Fruit fly (Drosophila melanogaster) whole organism, wandering third instar larva: ENCODE data around the gene CG17764.

Source experiments
- Abd-B ChIP-seq: fragments of >200 bp; optimal IDR thresholded peaks from 2 replicates; lab custom pipeline; 2017; ENCODE audit warnings: missing biosample characterization, missing genetic modification characterization
- CG9705 ChIP-seq: fragments of 200-800 bp; sonication (Bioruptor generic); optimal IDR thresholded peaks from 2 replicates; lab custom pipeline; 2018; ENCODE audit warnings: missing biosample characterization, mild to moderate bottlenecking, missing genetic modification characterization
- OdsH ChIP-seq: fragments of 200-800 bp; sonication (Bioruptor generic); optimal IDR thresholded peaks from 2 replicates; lab custom pipeline; 2016; ENCODE audit warnings: missing biosample characterization, mild to moderate bottlenecking, missing genetic modification characterization
- Rel ChIP-seq, 2 experiments: fragments of 200-800 bp; sonication (Bioruptor generic) in 1 of 2; optimal IDR thresholded peaks; 2 replicates in 1 of 2; 3 replicates in 1 of 2; lab custom pipeline; 2016 to 2019; ENCODE audit warnings: mild to moderate bottlenecking in 2 of 2, missing biosample characterization in 2 of 2, missing genetic modification characterization in 2 of 2, moderate library complexity in 1 of 2
- br ChIP-seq: fragments of 200-800 bp; sonication (Bioruptor generic); optimal IDR thresholded peaks from 2 replicates; lab custom pipeline; 2016; ENCODE audit warnings: missing biosample characterization, missing genetic modification characterization
- dsf ChIP-seq: sonication (Bioruptor generic); optimal IDR thresholded peaks from 2 replicates; lab custom pipeline; 2016; ENCODE audit warnings: missing biosample characterization, missing genetic modification characterization, borderline replicate concordance
- foxo ChIP-seq, 2 experiments: fragments of 200-800 bp; sonication (Bioruptor generic); optimal IDR thresholded peaks; 2 replicates in 1 of 2; 3 replicates in 1 of 2; lab custom pipeline; 2016 to 2017; ENCODE audit warnings: missing biosample characterization in 2 of 2, missing genetic modification characterization in 2 of 2
- lola ChIP-seq: fragments of >200 bp; optimal IDR thresholded peaks from 2 replicates; lab custom pipeline; 2017; ENCODE audit warnings: missing biosample characterization, missing genetic modification characterization
- pan ChIP-seq: fragments of >200 bp; optimal IDR thresholded peaks from 2 replicates; lab custom pipeline; 2017
- psq ChIP-seq: fragments of 200-800 bp; sonication (Bioruptor generic); optimal IDR thresholded peaks from 3 replicates; lab custom pipeline; 2017; ENCODE audit warnings: missing biosample characterization, mild to moderate bottlenecking, missing genetic modification characterization, moderate library complexity
- usp ChIP-seq: fragments of >200 bp; optimal IDR thresholded peaks from 2 replicates; lab custom pipeline; 2017; ENCODE audit warnings: missing biosample characterization, missing genetic modification characterization
- woc ChIP-seq: sonication (Bioruptor generic); optimal IDR thresholded peaks from 2 replicates; lab custom pipeline; 2016; ENCODE audit warnings: missing biosample characterization, mild to moderate bottlenecking, missing genetic modification characterization

- TF ChIP-seq lola (GFP tag; lab: Kevin White, UChicago) = no peak
- TF ChIP-seq Rel (GFP tag; optimal IDR thresholded peaks at IDR 0.05; lab: Kevin White, UChicago) = no peak
- no peak for TF ChIP-seq Rel (tag; optimal IDR thresholded peaks at IDR 0.05; lab: Kevin White, UChicago)
- TF ChIP-seq usp (GFP tag; lab: Kevin White, UChicago) = no peak
- peak in 1 of 2 experiments; percentile 15 for TF ChIP-seq foxo (GFP tag; optimal IDR thresholded peaks at IDR 0.05; lab: Kevin White, UChicago)
- TF ChIP-seq psq (GFP tag; lab: Kevin White, UChicago) = no peak
- TF ChIP-seq pan (lab: Kevin White, UChicago) = no peak
- no peak for TF ChIP-seq OdsH (GFP tag; lab: Kevin White, UChicago)
- TF ChIP-seq Abd-B (GFP tag; lab: Kevin White, UChicago) = no peak
- no peak for TF ChIP-seq br
- no peak for TF ChIP-seq woc (GFP tag; lab: Kevin White, UChicago)
- TF ChIP-seq dsf (GFP tag; lab: Kevin White, UChicago) = no peak
- TF ChIP-seq CG9705 (GFP tag; lab: Kevin White, UChicago) = no peak
Observed at dm6 chrX:5299957-5300356, 7.3 kb downstream of the CG17764 start.
